Fruit fly (Drosophila melanogaster) whole organism, embryonic: ENCODE measurements around the gene Tengl1.

Experiments used
- Awh ChIP-seq: fragments of 200-800 bp; sonication (Bioruptor generic); IDR thresholded peaks from 2 replicates; pipeline ENCODE4, ENCODE4 v1.3.6; 2022; ENCODE audit warnings: missing biosample characterization, missing genetic modification characterization
- Bdp1 ChIP-seq: fragments of 200-800 bp; sonication (Bioruptor generic); optimal IDR thresholded peaks from 3 replicates; lab custom pipeline; 2016; ENCODE audit warnings: missing biosample characterization, missing genetic modification characterization
- Bgb ChIP-seq: fragments of 200-800 bp; sonication (Bioruptor generic); IDR thresholded peaks from 2 replicates; pipeline ENCODE4 v1.3.6; 2022; ENCODE audit warnings: missing biosample characterization, missing genetic modification characterization; ENCODE audit not compliant: partially characterized antibody
- CG10462 ChIP-seq: fragments of 200-800 bp; sonication (Bioruptor generic); optimal IDR thresholded peaks from 2 replicates; lab custom pipeline; 2016; ENCODE audit warnings: missing biosample characterization, missing genetic modification characterization
- CG10959 ChIP-seq: fragments of 200-800 bp; sonication (Bioruptor generic); IDR thresholded peaks from 2 replicates; pipeline ENCODE4 v1.3.6; 2022; ENCODE audit warnings: missing biosample characterization, missing genetic modification characterization
- CG11723 ChIP-seq: fragments of 200-800 bp; sonication (Bioruptor generic); optimal IDR thresholded peaks from 2 replicates; lab custom pipeline; 2017; ENCODE audit warnings: missing biosample characterization, mild to moderate bottlenecking, missing genetic modification characterization
- CG13123 ChIP-seq: fragments of 200-800 bp; sonication (Bioruptor generic); optimal IDR thresholded peaks from 2 replicates; lab custom pipeline; 2016; ENCODE audit warnings: missing biosample characterization, missing genetic modification characterization
- CG13287 ChIP-seq: fragments of 200-800 bp; sonication (Bioruptor generic); IDR thresholded peaks from 2 replicates; pipeline ENCODE4 v1.3.6; 2022; ENCODE audit warnings: missing biosample characterization, missing genetic modification characterization; ENCODE audit not compliant: partially characterized antibody
- CG15011 ChIP-seq: fragments of 200-800 bp; sonication (Bioruptor generic); optimal IDR thresholded peaks from 3 replicates; lab custom pipeline; 2018; ENCODE audit warnings: missing biosample characterization, mild to moderate bottlenecking, missing genetic modification characterization
- CG15514 ChIP-seq: fragments of 200-800 bp; sonication (Bioruptor generic); optimal IDR thresholded peaks from 3 replicates; lab custom pipeline; 2017; ENCODE audit warnings: missing biosample characterization, missing genetic modification characterization, mild to moderate bottlenecking, moderate library complexity, missing genetic modification reagents
- CG1602 ChIP-seq: fragments of 200-800 bp; sonication (Bioruptor generic); optimal IDR thresholded peaks from 3 replicates; lab custom pipeline; 2016; ENCODE audit warnings: missing biosample characterization, missing genetic modification characterization
- CG17802 ChIP-seq: fragments of 200-800 bp; sonication (Bioruptor generic); optimal IDR thresholded peaks from 2 replicates; lab custom pipeline; 2018; ENCODE audit warnings: missing biosample characterization, mild to moderate bottlenecking, missing genetic modification characterization, moderate library complexity
- CG1832 ChIP-seq: fragments of 200-800 bp; sonication (Bioruptor generic); optimal IDR thresholded peaks from 2 replicates; lab custom pipeline; 2017; ENCODE audit warnings: missing biosample characterization, mild to moderate bottlenecking, missing genetic modification characterization, inconsistent platforms
- CG18476 ChIP-seq: fragments of 200-800 bp; sonication (Bioruptor generic); optimal IDR thresholded peaks from 2 replicates; lab custom pipeline; 2016; ENCODE audit warnings: missing biosample characterization, mild to moderate bottlenecking, missing genetic modification characterization
- CG18599 ChIP-seq: fragments of 200-800 bp; sonication (Bioruptor generic); optimal IDR thresholded peaks from 3 replicates; lab custom pipeline; 2017; ENCODE audit warnings: missing biosample characterization, missing genetic modification characterization, mild to moderate bottlenecking, moderate library complexity, missing genetic modification reagents
- CG18764 ChIP-seq: fragments of 200-800 bp; sonication (Bioruptor generic); optimal IDR thresholded peaks from 3 replicates; lab custom pipeline; 2016; ENCODE audit warnings: missing biosample characterization, missing genetic modification characterization
- CG31224 ChIP-seq: fragments of 200-800 bp; sonication (Bioruptor generic); IDR thresholded peaks from 2 replicates; pipeline ENCODE4 v1.3.6; 2022; ENCODE audit warnings: missing biosample characterization, missing genetic modification characterization
- CG31388 ChIP-seq: fragments of 200-800 bp; sonication (Bioruptor generic); optimal IDR thresholded peaks from 2 replicates; lab custom pipeline; 2016; ENCODE audit warnings: missing biosample characterization, missing genetic modification characterization
- CG31441 ChIP-seq: fragments of 200-800 bp; sonication (Bioruptor generic); IDR thresholded peaks from 2 replicates; pipeline ENCODE4 v1.3.6; 2022; ENCODE audit warnings: missing biosample characterization, missing genetic modification characterization
- CG4328 ChIP-seq: fragments of 200-800 bp; sonication (Bioruptor generic); optimal IDR thresholded peaks from 3 replicates; lab custom pipeline; 2017; ENCODE audit warnings: missing biosample characterization, missing genetic modification reagents, missing genetic modification characterization
- CG5953 ChIP-seq: fragments of 200-800 bp; sonication (Bioruptor generic); IDR thresholded peaks from 2 replicates; pipeline ENCODE4 v1.3.6; 2022; ENCODE audit warnings: missing biosample characterization, missing genetic modification characterization
- CG6654 ChIP-seq: fragments of 200-800 bp; sonication (Bioruptor generic); optimal IDR thresholded peaks from 2 replicates; lab custom pipeline; 2017; ENCODE audit warnings: missing biosample characterization, mild to moderate bottlenecking, missing genetic modification characterization
- CG8281 ChIP-seq: fragments of 200-800 bp; sonication (Bioruptor generic); optimal IDR thresholded peaks from 2 replicates; lab custom pipeline; 2018; ENCODE audit warnings: missing biosample characterization, mild to moderate bottlenecking, missing genetic modification characterization, moderate library complexity
- CG9817 ChIP-seq: fragments of 200-800 bp; sonication (Bioruptor generic); optimal IDR thresholded peaks from 2 replicates; lab custom pipeline; 2018; ENCODE audit warnings: missing biosample characterization, mild to moderate bottlenecking, missing genetic modification characterization, moderate library complexity
- Camta ChIP-seq: fragments of 200-800 bp; sonication (Bioruptor generic); optimal IDR thresholded peaks from 2 replicates; lab custom pipeline; 2016; ENCODE audit warnings: missing biosample characterization, missing genetic modification characterization
- CkIIα-i1 ChIP-seq: fragments of 200-800 bp; sonication (Bioruptor generic); IDR thresholded peaks from 2 replicates; pipeline ENCODE4 v1.3.6; 2022; ENCODE audit warnings: missing biosample characterization, missing genetic modification characterization
- Gsc ChIP-seq: fragments of 200-800 bp; sonication (Bioruptor generic); IDR thresholded peaks from 2 replicates; pipeline ENCODE4 v1.3.6; 2022; ENCODE audit warnings: missing biosample characterization, missing genetic modification characterization
- HHEX ChIP-seq: fragments of 200-800 bp; sonication (Bioruptor generic); optimal IDR thresholded peaks from 3 replicates; lab custom pipeline; 2017; ENCODE audit warnings: missing biosample characterization, mild to moderate bottlenecking, missing genetic modification characterization, missing genetic modification reagents
- Hr78 ChIP-seq, 2 experiments: fragments of 200-800 bp in 1 of 2; fragments of >200 bp in 1 of 2; sonication (Bioruptor generic) in 1 of 2; optimal IDR thresholded peaks; 2 replicates each; lab custom pipeline; 2017 to 2019; ENCODE audit warnings: missing biosample characterization in 2 of 2, missing genetic modification characterization in 2 of 2, mild to moderate bottlenecking in 1 of 2, moderate library complexity in 1 of 2
- NFAT ChIP-seq: fragments of 200-800 bp; sonication (Bioruptor generic); IDR thresholded peaks from 2 replicates; pipeline ENCODE4 v1.3.6; 2022; ENCODE audit warnings: missing biosample characterization, missing genetic modification characterization
- Optix ChIP-seq: fragments of 200-800 bp; sonication (Bioruptor generic); IDR thresholded peaks from 3 replicates; pipeline ENCODE4 v1.3.6; 2022; ENCODE audit warnings: missing biosample characterization, missing genetic modification characterization
- Poxn ChIP-seq: fragments of 200-800 bp; sonication (Bioruptor generic); IDR thresholded peaks from 2 replicates; pipeline ENCODE4 v1.3.6; 2022; ENCODE audit warnings: missing biosample characterization, missing genetic modification characterization
- amos ChIP-seq: fragments of 200-800 bp; sonication (Bioruptor generic); IDR thresholded peaks from 2 replicates; pipeline ENCODE4 v1.3.6; 2022; ENCODE audit warnings: missing biosample characterization, missing genetic modification characterization; ENCODE audit not compliant: partially characterized antibody
- bowl ChIP-seq: fragments of 200-800 bp; sonication (Bioruptor generic); IDR thresholded peaks from 2 replicates; pipeline ENCODE4 v1.3.6; 2022; ENCODE audit warnings: missing biosample characterization, missing genetic modification characterization
- ci ChIP-seq: fragments of 200-800 bp; sonication (Bioruptor generic); IDR thresholded peaks from 3 replicates; pipeline ENCODE4 v1.3.6; 2022; ENCODE audit warnings: missing biosample characterization, missing genetic modification characterization
- exex ChIP-seq: fragments of 200-800 bp; sonication (Bioruptor generic); optimal IDR thresholded peaks from 4 replicates; lab custom pipeline; 2018; ENCODE audit warnings: missing biosample characterization, mild to moderate bottlenecking, missing genetic modification characterization, moderate library complexity
- gfzf ChIP-seq: fragments of 200-800 bp; sonication (Bioruptor generic); optimal IDR thresholded peaks from 2 replicates; lab custom pipeline; 2016; ENCODE audit warnings: missing biosample characterization, mild to moderate bottlenecking, missing genetic modification characterization, moderate library complexity
- gsb-n ChIP-seq: fragments of 200-800 bp; sonication (Bioruptor generic); optimal IDR thresholded peaks from 3 replicates; lab custom pipeline; 2018; ENCODE audit warnings: missing biosample characterization, mild to moderate bottlenecking, missing genetic modification characterization
- hb ChIP-seq: fragments of 200-800 bp; sonication (Bioruptor generic); IDR thresholded peaks from 3 replicates; pipeline ENCODE4 v1.3.6; 2022; ENCODE audit warnings: missing biosample characterization, missing genetic modification characterization; ENCODE audit not compliant: partially characterized antibody
- hbn ChIP-seq: fragments of 200-800 bp; sonication (Bioruptor generic); IDR thresholded peaks from 2 replicates; pipeline ENCODE4 v1.3.6; 2022; ENCODE audit warnings: missing biosample characterization, missing genetic modification characterization; ENCODE audit not compliant: partially characterized antibody
- jigr1 ChIP-seq: fragments of 200-800 bp; sonication (Bioruptor generic); IDR thresholded peaks from 3 replicates; pipeline ENCODE4 v1.3.6; 2022; ENCODE audit warnings: missing biosample characterization, missing genetic modification characterization
- jing ChIP-seq: fragments of 200-800 bp; sonication (Bioruptor generic); optimal IDR thresholded peaks from 2 replicates; lab custom pipeline; 2018; ENCODE audit warnings: missing biosample characterization, mild to moderate bottlenecking, missing genetic modification characterization
- lola ChIP-seq, 3 experiments: fragments of >200 bp in 2 of 3; fragments of 200-800 bp in 1 of 3; sonication (Bioruptor generic) in 1 of 3; optimal IDR thresholded peaks; 2 replicates each; lab custom pipeline; 2017 to 2019; ENCODE audit warnings: missing biosample characterization in 3 of 3, missing genetic modification characterization in 3 of 3, mild to moderate bottlenecking in 1 of 3, moderate library complexity in 1 of 3
- pita ChIP-seq: fragments of 200-800 bp; sonication (Bioruptor generic); optimal IDR thresholded peaks from 2 replicates; lab custom pipeline; 2017; ENCODE audit warnings: missing biosample characterization, mild to moderate bottlenecking, missing genetic modification characterization
- ro ChIP-seq: fragments of 200-800 bp; sonication (Bioruptor generic); IDR thresholded peaks from 2 replicates; pipeline ENCODE4 v1.3.6; 2022; ENCODE audit warnings: missing biosample characterization, missing genetic modification characterization
- sd ChIP-seq: fragments of 200-800 bp; sonication (Bioruptor generic); optimal IDR thresholded peaks from 3 replicates; lab custom pipeline; 2018; ENCODE audit warnings: missing biosample characterization, mild to moderate bottlenecking, missing genetic modification characterization, moderate library complexity
- seq ChIP-seq: fragments of 200-800 bp; sonication (Bioruptor generic); IDR thresholded peaks from 2 replicates; pipeline ENCODE4 v1.3.6; 2022; ENCODE audit warnings: missing biosample characterization, missing genetic modification characterization
- tx ChIP-seq: fragments of 200-800 bp; sonication (Bioruptor generic); optimal IDR thresholded peaks from 2 replicates; lab custom pipeline; 2016; ENCODE audit warnings: missing biosample characterization, missing genetic modification characterization

Tengl1 gene

dm6 chr2L:2202853-2203717 lies 37.3 kb downstream of the Tengl1 start (continued):
- no peak for TF ChIP-seq Hr78 (GFP tag; optimal IDR thresholded peaks at IDR 0.05; lab: Kevin White, UChicago)
- no peak for TF ChIP-seq Gsc
- no peak for TF ChIP-seq Bdp1
- TF ChIP-seq CG18599: peak; percentile 13
- no peak for TF ChIP-seq gsb-n (tag; lab: Kevin White, UChicago)
- no peak for TF ChIP-seq CkIIα-i1 (GFP tag; lab: Robert Waterston, UW)
- TF ChIP-seq jigr1 (GFP tag; lab: Robert Waterston, UW): no peak
- TF ChIP-seq CG5953: no peak
- TF ChIP-seq Poxn (GFP tag; lab: Robert Waterston, UW): no peak
- TF ChIP-seq CG4328 (GFP tag; lab: Kevin White, UChicago): no peak
- TF ChIP-seq ci: peak; percentile 76
- TF ChIP-seq CG31441 (GFP tag; lab: Robert Waterston, UW): no peak
- TF ChIP-seq HHEX (GFP tag; lab: Kevin White, UChicago): no peak
- no peak for TF ChIP-seq CG31388 (GFP tag; lab: Kevin White, UChicago)
- TF ChIP-seq CG31224 (GFP tag; lab: Robert Waterston, UW): peak; percentile 97
- peak; percentile 23 for TF ChIP-seq CG15514 (GFP tag; lab: Kevin White, UChicago)
- TF ChIP-seq CG8281 (tag; lab: Kevin White, UChicago): no peak
- peak; percentile 66 for TF ChIP-seq CG13287 (GFP tag; lab: Robert Waterston, UW)
- TF ChIP-seq lola (GFP tag; optimal IDR thresholded peaks at IDR 0.05; lab: Kevin White, UChicago): no peak
- TF ChIP-seq NFAT: no peak
- peak; percentile 20; the same call in 1 of the 2 replicates for TF ChIP-seq hbn (GFP tag; lab: Robert Waterston, UW)
- no peak for TF ChIP-seq CG17802 (tag; lab: Kevin White, UChicago)
- TF ChIP-seq CG15011: no peak
- TF ChIP-seq exex (tag; lab: Kevin White, UChicago): no peak
- TF ChIP-seq amos: peak; percentile 12; the same call in 1 of the 2 replicates
- no peak for TF ChIP-seq jing
- 0 out of 2 replicates have a peak, but pooled peaks have one; percentile 13 for TF ChIP-seq seq (GFP tag; lab: Robert Waterston, UW)
- TF ChIP-seq Bgb: peak; percentile 66
- 0 out of 2 replicates have a peak, but pooled peaks have one; percentile 8 for TF ChIP-seq Awh (GFP tag; lab: Robert Waterston, UW)
- peak; percentile 77 for TF ChIP-seq sd
- peak; percentile 53; the same call in 1 of the 2 replicates for TF ChIP-seq bowl (GFP tag; lab: Robert Waterston, UW)
- TF ChIP-seq CG18764 (GFP tag; lab: Kevin White, UChicago): no peak
- TF ChIP-seq gfzf (GFP tag; lab: Kevin White, UChicago): no peak
- TF ChIP-seq Optix (GFP tag; lab: Robert Waterston, UW): no peak
- no peak for TF ChIP-seq CG6654
- TF ChIP-seq hb (GFP tag; lab: Robert Waterston, UW): no peak
- TF ChIP-seq pita: no peak
- no peak for TF ChIP-seq Camta (GFP tag; lab: Kevin White, UChicago)
- no peak for TF ChIP-seq CG10462
- TF ChIP-seq CG11723 (GFP tag; lab: Kevin White, UChicago): peak; percentile 8
- TF ChIP-seq CG1832 (GFP tag; lab: Kevin White, UChicago): no peak
- TF ChIP-seq tx (GFP tag; lab: Kevin White, UChicago): no peak
- TF ChIP-seq CG10959 (GFP tag; lab: Robert Waterston, UW): no peak
- no peak for TF ChIP-seq CG18476
- TF ChIP-seq CG9817 (tag; lab: Kevin White, UChicago): no peak
- TF ChIP-seq CG13123 (GFP tag; lab: Kevin White, UChicago): no peak
- no peak for TF ChIP-seq CG1602
- no peak for TF ChIP-seq ro (GFP tag; lab: Robert Waterston, UW)
